Worm (Caenorhabditis elegans) whole organism, L3 larva: Measurements from ENCODE around the gene srg-46.

Experiments used
- egl-27 ChIP-seq: sonication (generic microtip); optimal IDR thresholded peaks from 4 replicates; lab custom pipeline; 2017; ENCODE audit warnings: missing biosample characterization, missing genetic modification reagents, missing genetic modification characterization
- elt-2 ChIP-seq: sonication (generic microtip); optimal IDR thresholded peaks from 2 replicates; lab custom pipeline; 2016; ENCODE audit warnings: missing genetic modification reagents, mild to moderate bottlenecking, missing genetic modification characterization, missing compliant biosample characterization
- fos-1 ChIP-seq: fragments of 150-350 bp; optimal IDR thresholded peaks from 2 replicates; lab custom pipeline; 2014; ENCODE audit warnings: missing biosample characterization, missing genetic modification characterization
- tbx-2 ChIP-seq: sonication (generic microtip); optimal IDR thresholded peaks from 2 replicates; lab custom pipeline; 2016; ENCODE audit warnings: mild to moderate bottlenecking, missing genetic modification characterization, missing compliant biosample characterization
- unc-39 ChIP-seq: sonication (generic microtip); optimal IDR thresholded peaks from 4 replicates; lab custom pipeline; 2017; ENCODE audit warnings: missing biosample characterization, missing genetic modification characterization
- ztf-4 ChIP-seq: fragments of 150-350 bp; optimal IDR thresholded peaks from 2 replicates; lab custom pipeline; 2014; ENCODE audit warnings: missing biosample characterization, missing genetic modification characterization

- TF ChIP-seq elt-2 (tag; lab: Kevin White, UChicago) (no peak), fos-1 (no peak), egl-27 (tag; lab: Kevin White, UChicago) (no peak), tbx-2 (no peak), ztf-4 (no peak), unc-39 (no peak)
These were observed 28.1 kb downstream of the srg-46 start, which contains the start of gene somi-1 for ce11 chrV:13391378-13392258.
